Fruit fly (Drosophila melanogaster): ENCODE measurements around the gene CG10333.
A peak's percentile ranks its signal among the peaks of the same experiment; 100 is the strongest.

Gene CG10333

dm6 chr2L:18571724-18572427 is 34.8 kb upstream of the CG10333 start:
- TF ChIP-seq CG1620 (GFP tag; optimal IDR thresholded peaks at IDR 0.05) = peak; percentile 39
- no peak for TF ChIP-seq ovo (GFP tag; optimal IDR thresholded peaks at IDR 0.05)
- no peak for TF ChIP-seq CG5204 (GFP tag; optimal IDR thresholded peaks at IDR 0.05)
- peak; percentile 26 for TF ChIP-seq kay (GFP tag; ENCODE audit: borderline replicate concordance)
- peak; percentile 52 for TF ChIP-seq Mnt (GFP tag; optimal IDR thresholded peaks at IDR 0.05)
- no peak for TF ChIP-seq CG33017 (tag; optimal IDR thresholded peaks at IDR 0.05)
- TF ChIP-seq bab1 (GFP tag; optimal IDR thresholded peaks at IDR 0.05) = peak; percentile 26
- TF ChIP-seq pad (GFP tag; optimal IDR thresholded peaks at IDR 0.05) = peak; percentile 91
- no peak for TF ChIP-seq CG14711 (tag; optimal IDR thresholded peaks at IDR 0.05)
- TF ChIP-seq cic (GFP tag; optimal IDR thresholded peaks at IDR 0.05) = peak; percentile 47
- peak; percentile 20 for TF ChIP-seq Hr96 (GFP tag; optimal IDR thresholded peaks at IDR 0.05)
- peak; percentile 58 for TF ChIP-seq tj (GFP tag; optimal IDR thresholded peaks at IDR 0.05)

- TF ChIP-seq toe (GFP tag; optimal IDR thresholded peaks at IDR 0.05) (peak; percentile 62), CG12768 (GFP tag; optimal IDR thresholded peaks at IDR 0.05) (peak; percentile 77), tj (GFP tag; optimal IDR thresholded peaks at IDR 0.05) (peak; percentile 64), pad (GFP tag; optimal IDR thresholded peaks at IDR 0.05) (peak; percentile 3), CG11617 (GFP tag; optimal IDR thresholded peaks at IDR 0.05) (no peak)
Measured at dm6 chr2L:18572428-18573136, 34.0 kb upstream of the CG10333 start.

- TF ChIP-seq Crg-1 (GFP tag; optimal IDR thresholded peaks at IDR 0.05) (no peak), CG14711 (tag; optimal IDR thresholded peaks at IDR 0.05) (no peak), kay (GFP tag; ENCODE audit: borderline replicate concordance) (peak; percentile 57)
Measured at dm6 chr2L:18576250-18576649, 30.4 kb upstream of the CG10333 start.

dm6 chr2L:18584617-18585016 is 22.0 kb upstream of the CG10333 start:
- TF ChIP-seq Hr96 (GFP tag; optimal IDR thresholded peaks at IDR 0.05) (no peak), CG12768 (GFP tag; optimal IDR thresholded peaks at IDR 0.05) (no peak)

dm6 chr2L:18590100-18590941 is 16.3 kb upstream of the CG10333 start, which contains the start of the genes Pde11 and CG15160:
Gene Pde11, minus strand, starts transcription at chr2L:18590342.
Gene CG15160, plus strand, starts transcription at chr2L:18590891.
- peak; percentile 19 for TF ChIP-seq pad (GFP tag; optimal IDR thresholded peaks at IDR 0.05)
- TF ChIP-seq CG33017 (tag; optimal IDR thresholded peaks at IDR 0.05) = no peak
- TF ChIP-seq Clk (GFP tag; optimal IDR thresholded peaks at IDR 0.05) = no peak
- peak; percentile 26 for TF ChIP-seq Hr96 (GFP tag; optimal IDR thresholded peaks at IDR 0.05)
- no peak for TF ChIP-seq CG14711 (tag; optimal IDR thresholded peaks at IDR 0.05)
- peak; percentile 7 for TF ChIP-seq CG7101 (tag; optimal IDR thresholded peaks at IDR 0.05)
- TF ChIP-seq Mnt (GFP tag; optimal IDR thresholded peaks at IDR 0.05) = peak; percentile 55
- peak; percentile 52 for TF ChIP-seq toe (GFP tag; optimal IDR thresholded peaks at IDR 0.05)
- TF ChIP-seq cic (GFP tag; optimal IDR thresholded peaks at IDR 0.05) = no peak
- TF ChIP-seq Crg-1 (GFP tag; optimal IDR thresholded peaks at IDR 0.05) = peak; percentile 24
- TF ChIP-seq CG11617 (GFP tag; optimal IDR thresholded peaks at IDR 0.05) = peak; percentile 12
- TF ChIP-seq CG5204 (GFP tag; optimal IDR thresholded peaks at IDR 0.05) = no peak
- no peak for TF ChIP-seq CG12768 (GFP tag; optimal IDR thresholded peaks at IDR 0.05)

- no peak for TF ChIP-seq kay (GFP tag; ENCODE audit: borderline replicate concordance)
- no peak for TF ChIP-seq Clk (GFP tag; optimal IDR thresholded peaks at IDR 0.05)
- TF ChIP-seq bab1 (GFP tag; optimal IDR thresholded peaks at IDR 0.05) = no peak
- TF ChIP-seq CG14711 (tag; optimal IDR thresholded peaks at IDR 0.05) = no peak
- no peak for TF ChIP-seq Mnt (GFP tag; optimal IDR thresholded peaks at IDR 0.05)
- TF ChIP-seq CG7045 (GFP tag; optimal IDR thresholded peaks at IDR 0.05) = no peak
- TF ChIP-seq toe (GFP tag; optimal IDR thresholded peaks at IDR 0.05) = no peak
- no peak for TF ChIP-seq cic (GFP tag; optimal IDR thresholded peaks at IDR 0.05)
- no peak for TF ChIP-seq ovo (GFP tag; optimal IDR thresholded peaks at IDR 0.05)
- TF ChIP-seq Crg-1 (GFP tag; optimal IDR thresholded peaks at IDR 0.05) = no peak
- TF ChIP-seq CG33017 (tag; optimal IDR thresholded peaks at IDR 0.05) = no peak
Measured at dm6 chr2L:18590942-18591257, 15.7 kb upstream of the CG10333 start.

dm6 chr2L:18596871-18597338 is 9.7 kb upstream of the CG10333 start, which contains the start of gene amos:
Gene amos, minus strand, starts transcription at chr2L:18596921.
- TF ChIP-seq ovo (GFP tag; optimal IDR thresholded peaks at IDR 0.05) = no peak
- no peak for TF ChIP-seq CG14711 (tag; optimal IDR thresholded peaks at IDR 0.05)
- no peak for TF ChIP-seq Crg-1 (GFP tag; optimal IDR thresholded peaks at IDR 0.05)
- TF ChIP-seq CG7045 (GFP tag; optimal IDR thresholded peaks at IDR 0.05) = no peak
- TF ChIP-seq CG11617 (GFP tag; optimal IDR thresholded peaks at IDR 0.05) = no peak
- no peak for TF ChIP-seq cic (GFP tag; optimal IDR thresholded peaks at IDR 0.05)
- no peak for TF ChIP-seq Clk (GFP tag; optimal IDR thresholded peaks at IDR 0.05)
- no peak for TF ChIP-seq toe (GFP tag; optimal IDR thresholded peaks at IDR 0.05)
- no peak for TF ChIP-seq Mnt (GFP tag; optimal IDR thresholded peaks at IDR 0.05)
- TF ChIP-seq CG5204 (GFP tag; optimal IDR thresholded peaks at IDR 0.05) = no peak
- no peak for TF ChIP-seq tj (GFP tag; optimal IDR thresholded peaks at IDR 0.05)
- TF ChIP-seq cnc (optimal IDR thresholded peaks at IDR 0.05) = no peak
- TF ChIP-seq kay (GFP tag; ENCODE audit: borderline replicate concordance) = no peak
